Worm (Caenorhabditis elegans): ENCODE results near the gene ptr-19.

The ptr-19 gene

ce11 chrIII:10759050-10760023, 22.3 kb upstream of the ptr-19 start, which contains the start of gene tasp-1:
Gene tasp-1 (plus strand): TSS chrIII:10759307.
- TF ChIP-seq hnd-1 (tag; optimal IDR thresholded peaks at IDR 0.05) (peak; percentile 74), ama-1 (optimal IDR thresholded peaks at IDR 0.05) (no peak), ceh-13 (GFP tag; optimal IDR thresholded peaks at IDR 0.05) (peak; percentile 66), scrt-1 (GFP tag; IDR thresholded peaks at IDR 0.05) (peak; percentile 85), hmg-4 (GFP tag; optimal IDR thresholded peaks at IDR 0.05) (peak; percentile 98), B0310.2 (tag; optimal IDR thresholded peaks at IDR 0.05) (peak; percentile 67), hmbx-1 (tag; optimal IDR thresholded peaks at IDR 0.05) (peak; percentile 75), tbx-11 (GFP tag; IDR thresholded peaks at IDR 0.05) (peak; percentile 91), ceh-36 (tag; optimal IDR thresholded peaks at IDR 0.05) (peak; percentile 81), sea-1 (GFP tag; conservative IDR thresholded peaks at IDR 0.05) (peak; percentile 96), ets-7 (tag; optimal IDR thresholded peaks at IDR 0.05) (peak; percentile 85), aly-1 (tag; optimal IDR thresholded peaks at IDR 0.05) (peak; percentile 78), F13C5.2 (tag; optimal IDR thresholded peaks at IDR 0.05) (peak; percentile 99), pes-1 (GFP tag; IDR thresholded peaks at IDR 0.05) (peak; percentile 92), tra-4 (tag; optimal IDR thresholded peaks at IDR 0.05) (peak; percentile 70), tbx-37 (GFP tag; conservative IDR thresholded peaks at IDR 0.05) (peak; percentile 89), flt-1 (GFP tag; IDR thresholded peaks at IDR 0.05) (peak; percentile 93)

ce11 chrIII:10763032-10763431, 18.6 kb upstream of the ptr-19 start, which contains the start of gene dpy-28:
Gene dpy-28 (plus strand): TSS chrIII:10763131.
- TF ChIP-seq hmbx-1 (tag; optimal IDR thresholded peaks at IDR 0.05) (no peak), flt-1 (GFP tag; IDR thresholded peaks at IDR 0.05) (no peak), ceh-36 (tag; optimal IDR thresholded peaks at IDR 0.05) (no peak), F13C5.2 (tag; optimal IDR thresholded peaks at IDR 0.05) (no peak)

ce11 chrIII:10769693-10770092, 12.0 kb upstream of the ptr-19 start:
- TF ChIP-seq hnd-1 (tag; optimal IDR thresholded peaks at IDR 0.05) (no peak), tbx-11 (GFP tag; IDR thresholded peaks at IDR 0.05) (no peak), B0310.2 (tag; optimal IDR thresholded peaks at IDR 0.05) (no peak), ama-1 (optimal IDR thresholded peaks at IDR 0.05) (no peak)

ce11 chrIII:10783052-10783451, 1.4 kb downstream of the ptr-19 start:
- peak; percentile 41 for TF ChIP-seq ceh-36 (tag; optimal IDR thresholded peaks at IDR 0.05)
- no peak for TF ChIP-seq tbx-37 (GFP tag; conservative IDR thresholded peaks at IDR 0.05)
- TF ChIP-seq scrt-1 (GFP tag; IDR thresholded peaks at IDR 0.05), result no peak

- no peak for TF ChIP-seq tbx-37 (GFP tag; conservative IDR thresholded peaks at IDR 0.05)
- TF ChIP-seq ceh-36 (tag; optimal IDR thresholded peaks at IDR 0.05), result no peak
- no peak for TF ChIP-seq ceh-13 (GFP tag; optimal IDR thresholded peaks at IDR 0.05)
- TF ChIP-seq F13C5.2 (tag; optimal IDR thresholded peaks at IDR 0.05), result no peak
- no peak for TF ChIP-seq tra-4 (tag; optimal IDR thresholded peaks at IDR 0.05)
- no peak for TF ChIP-seq B0310.2 (tag; optimal IDR thresholded peaks at IDR 0.05)
- TF ChIP-seq aly-1 (tag; optimal IDR thresholded peaks at IDR 0.05), result no peak
- no peak for TF ChIP-seq hnd-1 (tag; optimal IDR thresholded peaks at IDR 0.05)
- no peak for TF ChIP-seq scrt-1 (GFP tag; IDR thresholded peaks at IDR 0.05)
- no peak for TF ChIP-seq pes-1 (GFP tag; IDR thresholded peaks at IDR 0.05)
- TF ChIP-seq tbx-11 (GFP tag; IDR thresholded peaks at IDR 0.05), result no peak
- TF ChIP-seq ama-1 (optimal IDR thresholded peaks at IDR 0.05), result no peak
- TF ChIP-seq flt-1 (GFP tag; IDR thresholded peaks at IDR 0.05), result no peak
- TF ChIP-seq hmg-4 (GFP tag; optimal IDR thresholded peaks at IDR 0.05), result no peak
- TF ChIP-seq hmbx-1 (tag; optimal IDR thresholded peaks at IDR 0.05), result no peak
- TF ChIP-seq ets-7 (tag; optimal IDR thresholded peaks at IDR 0.05), result no peak
- TF ChIP-seq sea-1 (GFP tag; conservative IDR thresholded peaks at IDR 0.05), result no peak
Observed at ce11 chrIII:10791233-10791632, 9.6 kb downstream of the ptr-19 start.

ce11 chrIII:10794049-10794448, 12.4 kb downstream of the ptr-19 start, which contains the start of gene clec-163:
Gene clec-163 (plus strand): TSS chrIII:10794349.
- TF ChIP-seq hmg-4 (GFP tag; optimal IDR thresholded peaks at IDR 0.05), result no peak

ce11 chrIII:10802032-10802431, 20.4 kb downstream of the ptr-19 start, which contains the start of gene K11D9.3:
Gene K11D9.3 (minus strand): TSS chrIII:10802212.
- TF ChIP-seq ama-1 (optimal IDR thresholded peaks at IDR 0.05), result no peak
- TF ChIP-seq hnd-1 (tag; optimal IDR thresholded peaks at IDR 0.05), result no peak
- no peak for TF ChIP-seq B0310.2 (tag; optimal IDR thresholded peaks at IDR 0.05)
- no peak for TF ChIP-seq tbx-11 (GFP tag; IDR thresholded peaks at IDR 0.05)
- TF ChIP-seq hmbx-1 (tag; optimal IDR thresholded peaks at IDR 0.05), result no peak
- no peak for TF ChIP-seq flt-1 (GFP tag; IDR thresholded peaks at IDR 0.05)
- no peak for TF ChIP-seq tra-4 (tag; optimal IDR thresholded peaks at IDR 0.05)
- no peak for TF ChIP-seq sea-1 (GFP tag; conservative IDR thresholded peaks at IDR 0.05)

- TF ChIP-seq hmbx-1 (tag; optimal IDR thresholded peaks at IDR 0.05) (no peak), sea-1 (GFP tag; conservative IDR thresholded peaks at IDR 0.05) (no peak), tra-4 (tag; optimal IDR thresholded peaks at IDR 0.05) (no peak), tbx-11 (GFP tag; IDR thresholded peaks at IDR 0.05) (no peak), ama-1 (optimal IDR thresholded peaks at IDR 0.05) (no peak), ceh-13 (GFP tag; optimal IDR thresholded peaks at IDR 0.05) (no peak), aly-1 (tag; optimal IDR thresholded peaks at IDR 0.05) (no peak), hnd-1 (tag; optimal IDR thresholded peaks at IDR 0.05) (no peak), hmg-4 (GFP tag; optimal IDR thresholded peaks at IDR 0.05) (no peak), ceh-36 (tag; optimal IDR thresholded peaks at IDR 0.05) (no peak), scrt-1 (GFP tag; IDR thresholded peaks at IDR 0.05) (no peak), tbx-37 (GFP tag; conservative IDR thresholded peaks at IDR 0.05) (no peak), B0310.2 (tag; optimal IDR thresholded peaks at IDR 0.05) (no peak), pes-1 (GFP tag; IDR thresholded peaks at IDR 0.05) (no peak), F13C5.2 (tag; optimal IDR thresholded peaks at IDR 0.05) (no peak)
Observed at ce11 chrIII:10805172-10805571, 23.5 kb downstream of the ptr-19 start.

Measured in whole organism, early embryonic.